Worm (Caenorhabditis elegans) whole organism, L2 larva: ENCODE results near the gene mrpl-4.

Source experiments
- C34F6.9 ChIP-seq: fragments of 150-350 bp; optimal IDR thresholded peaks from 2 replicates; lab custom pipeline; 2014; ENCODE audit warnings: missing biosample characterization, missing genetic modification characterization
- F13H6.1 ChIP-seq: sonication (generic microtip); optimal IDR thresholded peaks from 2 replicates; lab custom pipeline; 2016; ENCODE audit warnings: missing genetic modification characterization, missing compliant biosample characterization
- R02D3.7 ChIP-seq: fragments of 150-350 bp; optimal IDR thresholded peaks from 2 replicates; lab custom pipeline; 2014; ENCODE audit warnings: missing biosample characterization, missing genetic modification characterization
- Y55F3AM.14 ChIP-seq: fragments of 200-800 bp; sonication (Bioruptor generic); optimal IDR thresholded peaks from 2 replicates; lab custom pipeline; 2018; ENCODE audit warnings: mild to moderate bottlenecking, missing genetic modification characterization, missing compliant biosample characterization
- ZK546.5 ChIP-seq: sonication (generic microtip); optimal IDR thresholded peaks from 2 replicates; lab custom pipeline; 2017; ENCODE audit warnings: missing biosample characterization, missing genetic modification characterization
- aly-2 ChIP-seq: fragments of 150-350 bp; optimal IDR thresholded peaks from 2 replicates; lab custom pipeline; 2014; ENCODE audit warnings: missing biosample characterization, missing genetic modification characterization
- ama-1 ChIP-seq: fragments of 150-350 bp; optimal IDR thresholded peaks from 2 replicates; lab custom pipeline; 2018; ENCODE audit warnings: inconsistent platforms
- ceh-16 ChIP-seq: fragments of 150-350 bp; optimal IDR thresholded peaks from 2 replicates; lab custom pipeline; 2014; ENCODE audit warnings: missing biosample characterization, missing genetic modification characterization
- crh-2 ChIP-seq: sonication (generic microtip); optimal IDR thresholded peaks from 2 replicates; lab custom pipeline; 2017; ENCODE audit warnings: missing biosample characterization, missing genetic modification characterization
- dmd-4 ChIP-seq: sonication (generic microtip); optimal IDR thresholded peaks from 2 replicates; lab custom pipeline; 2017; ENCODE audit warnings: missing biosample characterization, missing genetic modification characterization
- elt-1 ChIP-seq: fragments of 150-350 bp; optimal IDR thresholded peaks from 2 replicates; lab custom pipeline; 2014; ENCODE audit warnings: missing biosample characterization, missing genetic modification characterization
- fos-1 ChIP-seq: fragments of 150-350 bp; optimal IDR thresholded peaks from 2 replicates; lab custom pipeline; 2014; ENCODE audit warnings: missing biosample characterization, missing genetic modification characterization
- gmeb-1 ChIP-seq: fragments of 150-350 bp; optimal IDR thresholded peaks from 2 replicates; lab custom pipeline; 2014; ENCODE audit warnings: missing biosample characterization, missing genetic modification characterization
- lin-13 ChIP-seq: fragments of 150-350 bp; optimal IDR thresholded peaks from 2 replicates; lab custom pipeline; 2014; ENCODE audit warnings: missing biosample characterization, missing genetic modification reagents, missing genetic modification characterization
- lin-39 ChIP-seq: fragments of 150-350 bp; optimal IDR thresholded peaks from 2 replicates; lab custom pipeline; 2014; ENCODE audit warnings: missing biosample characterization, missing genetic modification reagents, missing genetic modification characterization
- lsy-2 ChIP-seq, 2 experiments: fragments of 150-350 bp in 1 of 2; sonication (generic microtip) in 1 of 2; optimal IDR thresholded peaks; 2 replicates each; lab custom pipeline; 2014 to 2017; ENCODE audit warnings: missing biosample characterization in 2 of 2, missing genetic modification characterization in 2 of 2
- mab-5 ChIP-seq: fragments of 150-350 bp; optimal IDR thresholded peaks from 2 replicates; lab custom pipeline; 2014; ENCODE audit warnings: missing biosample characterization, missing genetic modification characterization
- mbf-1 ChIP-seq: sonication (generic microtip); optimal IDR thresholded peaks from 2 replicates; lab custom pipeline; 2017; ENCODE audit warnings: missing biosample characterization, missing genetic modification characterization
- nhr-10 ChIP-seq: sonication (generic microtip); optimal IDR thresholded peaks from 2 replicates; lab custom pipeline; 2017; ENCODE audit warnings: missing biosample characterization, missing genetic modification characterization
- nhr-11 ChIP-seq: fragments of 150-350 bp; optimal IDR thresholded peaks from 2 replicates; lab custom pipeline; 2014; ENCODE audit warnings: missing biosample characterization, missing genetic modification characterization
- nhr-21 ChIP-seq: fragments of 150-350 bp; optimal IDR thresholded peaks from 2 replicates; lab custom pipeline; 2014; ENCODE audit warnings: missing biosample characterization, missing genetic modification characterization
- nhr-23 ChIP-seq: fragments of 150-350 bp; optimal IDR thresholded peaks from 2 replicates; lab custom pipeline; 2014; ENCODE audit warnings: missing biosample characterization, missing genetic modification reagents, missing genetic modification characterization
- nhr-25 ChIP-seq: fragments of 150-350 bp; sonication (generic microtip); optimal IDR thresholded peaks from 3 replicates; lab custom pipeline; 2014; ENCODE audit warnings: missing biosample characterization, missing genetic modification characterization
- nhr-6 ChIP-seq: fragments of 150-350 bp; optimal IDR thresholded peaks from 2 replicates; lab custom pipeline; 2014; ENCODE audit warnings: missing biosample characterization, missing genetic modification characterization
- nhr-77 ChIP-seq: fragments of 150-350 bp; optimal IDR thresholded peaks from 2 replicates; lab custom pipeline; 2014; ENCODE audit warnings: missing biosample characterization, missing genetic modification characterization
- peb-1 ChIP-seq: fragments of 150-350 bp; optimal IDR thresholded peaks from 2 replicates; lab custom pipeline; 2014; ENCODE audit warnings: missing biosample characterization, missing genetic modification characterization
- sem-4 ChIP-seq: fragments of 150-350 bp; optimal IDR thresholded peaks from 2 replicates; lab custom pipeline; 2014; ENCODE audit warnings: missing biosample characterization, missing genetic modification reagents, missing genetic modification characterization
- sma-3 ChIP-seq: sonication (generic microtip); optimal IDR thresholded peaks from 2 replicates; lab custom pipeline; 2016; ENCODE audit warnings: missing genetic modification reagents, missing genetic modification characterization, missing compliant biosample characterization
- sma-9 ChIP-seq, 2 experiments: fragments of 150-350 bp in 1 of 2; sonication (generic microtip) in 1 of 2; optimal IDR thresholded peaks; 2 replicates each; lab custom pipeline; 2014 to 2016; ENCODE audit warnings: missing genetic modification characterization in 2 of 2, mild to moderate bottlenecking in 1 of 2, missing biosample characterization in 1 of 2, missing compliant biosample characterization in 1 of 2, missing genetic modification reagents in 1 of 2, moderate library complexity in 1 of 2
- snpc-4 ChIP-seq: fragments of 150-350 bp; optimal IDR thresholded peaks from 2 replicates; lab custom pipeline; 2014; ENCODE audit warnings: missing biosample characterization, missing genetic modification characterization
- unc-39 ChIP-seq: fragments of 150-350 bp; optimal IDR thresholded peaks from 2 replicates; lab custom pipeline; 2014; ENCODE audit warnings: missing biosample characterization, missing genetic modification characterization
- unc-55 ChIP-seq: fragments of 150-350 bp; sonication (generic microtip); optimal IDR thresholded peaks from 3 replicates; lab custom pipeline; 2014; ENCODE audit warnings: missing biosample characterization, missing genetic modification reagents, missing genetic modification characterization
- unc-62 ChIP-seq: fragments of 150-350 bp; optimal IDR thresholded peaks from 2 replicates; lab custom pipeline; 2014; ENCODE audit warnings: missing biosample characterization, missing genetic modification reagents, missing genetic modification characterization
- zag-1 ChIP-seq: fragments of 150-350 bp; optimal IDR thresholded peaks from 2 replicates; lab custom pipeline; 2014; ENCODE audit warnings: missing biosample characterization, missing genetic modification characterization
- ztf-11 ChIP-seq: sonication (generic microtip); optimal IDR thresholded peaks from 2 replicates; lab custom pipeline; 2017; ENCODE audit warnings: missing biosample characterization, missing genetic modification characterization
- ztf-4 ChIP-seq: fragments of 150-350 bp; optimal IDR thresholded peaks from 2 replicates; lab custom pipeline; 2014; ENCODE audit warnings: missing biosample characterization, missing genetic modification characterization

mrpl-4 gene

ce11 chrV:8507324-8507723 is 40.3 kb downstream of the mrpl-4 start, which contains the start of gene ZK994.6:
Gene ZK994.6 (minus strand): TSS chrV:8507424.
- TF ChIP-seq ZK546.5 (tag; lab: Kevin White, UChicago): no peak
- no peak for TF ChIP-seq snpc-4
- no peak for TF ChIP-seq gmeb-1
- no peak for TF ChIP-seq sma-3 (GFP tag; lab: Kevin White, UChicago)
- TF ChIP-seq nhr-6 (tag; lab: Kevin White, UChicago): no peak
- no peak for TF ChIP-seq crh-2 (tag; lab: Kevin White, UChicago)
- TF ChIP-seq ztf-11 (tag; lab: Kevin White, UChicago): no peak
- no peak for TF ChIP-seq mbf-1 (tag; lab: Kevin White, UChicago)
- no peak for TF ChIP-seq lin-39 (tag; lab: Kevin White, UChicago)
- no peak for TF ChIP-seq mab-5 (tag; lab: Kevin White, UChicago)
- no peak for TF ChIP-seq C34F6.9
- no peak for TF ChIP-seq aly-2 (tag; lab: Kevin White, UChicago)
- TF ChIP-seq Y55F3AM.14 (GFP tag; lab: Kevin White, UChicago): no peak
- TF ChIP-seq ceh-16 (tag; lab: Kevin White, UChicago): no peak
- no peak for TF ChIP-seq elt-1 (tag; lab: Kevin White, UChicago)
- no peak for TF ChIP-seq R02D3.7 (tag; lab: Kevin White, UChicago)
- TF ChIP-seq unc-39 (tag; lab: Kevin White, UChicago): no peak
- TF ChIP-seq sma-9 (GFP tag; optimal IDR thresholded peaks at IDR 0.05; lab: Kevin White, UChicago): no peak
- no peak for TF ChIP-seq sma-9 (tag; optimal IDR thresholded peaks at IDR 0.05; lab: Kevin White, UChicago)
- TF ChIP-seq peb-1 (tag; lab: Kevin White, UChicago): no peak
- TF ChIP-seq unc-62 (GFP tag; lab: Kevin White, UChicago): no peak

DNA sequence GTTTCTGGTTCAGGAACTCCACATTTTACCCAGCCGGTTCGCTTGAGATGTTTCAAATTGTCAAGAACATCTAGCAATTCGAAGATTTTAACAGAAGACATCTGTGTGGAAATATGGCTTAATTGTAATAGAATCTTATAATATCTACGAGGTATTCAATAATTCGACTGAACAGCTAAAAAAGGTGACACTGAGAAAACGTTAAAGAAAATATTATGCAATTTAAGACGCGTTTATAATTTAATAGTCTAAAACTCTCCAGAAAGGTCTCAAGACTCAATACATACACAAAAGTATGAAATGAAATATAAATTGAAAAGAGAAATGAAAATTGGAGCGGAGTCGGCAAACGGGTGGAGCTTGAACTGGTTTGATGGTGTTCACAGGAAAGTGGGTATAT is 46.3 kb downstream of the mrpl-4 start, which contains the start of gene F45F2.9:
Gene F45F2.9, minus strand, starts transcription at position 101 of the 400 bp plus-strand sequence.
- TF ChIP-seq zag-1: no peak
- TF ChIP-seq F13H6.1 (tag; lab: Kevin White, UChicago): no peak
- TF ChIP-seq snpc-4: no peak
- TF ChIP-seq nhr-11 (tag; lab: Kevin White, UChicago): no peak
- TF ChIP-seq fos-1 (tag; lab: Kevin White, UChicago): no peak
- no peak for TF ChIP-seq sem-4 (tag; lab: Kevin White, UChicago)
- no peak for TF ChIP-seq C34F6.9
- no peak for TF ChIP-seq nhr-77 (tag; lab: Kevin White, UChicago)
- TF ChIP-seq nhr-6 (tag; lab: Kevin White, UChicago): no peak
- no peak for TF ChIP-seq elt-1 (tag; lab: Kevin White, UChicago)
- TF ChIP-seq ceh-16 (tag; lab: Kevin White, UChicago): no peak
- TF ChIP-seq gmeb-1: no peak
- no peak for TF ChIP-seq unc-39 (tag; lab: Kevin White, UChicago)
- no peak for TF ChIP-seq peb-1 (tag; lab: Kevin White, UChicago)
- no peak for TF ChIP-seq mbf-1 (tag; lab: Kevin White, UChicago)
- TF ChIP-seq ztf-11 (tag; lab: Kevin White, UChicago): no peak
- no peak for TF ChIP-seq nhr-21 (tag; lab: Kevin White, UChicago)
- no peak for TF ChIP-seq lin-13 (GFP tag; lab: Kevin White, UChicago)
- TF ChIP-seq Y55F3AM.14 (GFP tag; lab: Kevin White, UChicago): no peak
- no peak for TF ChIP-seq nhr-25 (tag; lab: Kevin White, UChicago)

- no peak for TF ChIP-seq nhr-25 (tag; lab: Kevin White, UChicago)
- no peak for TF ChIP-seq dmd-4 (tag; lab: Kevin White, UChicago)
- no peak for TF ChIP-seq lsy-2 (tag; optimal IDR thresholded peaks at IDR 0.05; lab: Kevin White, UChicago)
- TF ChIP-seq nhr-23 (tag; lab: Kevin White, UChicago): no peak
- TF ChIP-seq ztf-4 (tag; lab: Kevin White, UChicago): no peak
- TF ChIP-seq, all 48 proteins: peak for 0
These were observed 49.4 kb downstream of the mrpl-4 start for ce11 chrV:8516426-8516825.

ce11 chrV:8517711-8518110 is 50.6 kb downstream of the mrpl-4 start:
- TF ChIP-seq lin-39 (tag; lab: Kevin White, UChicago) (no peak), nhr-11 (tag; lab: Kevin White, UChicago) (no peak), C34F6.9 (no peak), unc-55 (GFP tag; lab: Kevin White, UChicago) (no peak), ama-1 (lab: Kevin White, UChicago) (no peak), fos-1 (tag; lab: Kevin White, UChicago) (no peak), nhr-10 (tag; lab: Kevin White, UChicago) (no peak), unc-62 (GFP tag; lab: Kevin White, UChicago) (no peak), lsy-2 (tag; optimal IDR thresholded peaks at IDR 0.05; lab: Kevin White, UChicago) (no peak), lin-13 (GFP tag; lab: Kevin White, UChicago) (no peak)
